Worm (Caenorhabditis elegans) whole organism, L1 larva: ENCODE data around the gene srg-69.

ENCODE experiments used
- aly-2 ChIP-seq: fragments of 150-350 bp; optimal IDR thresholded peaks from 2 replicates; lab custom pipeline; 2014; ENCODE audit warnings: missing biosample characterization, missing genetic modification characterization
- efl-1 ChIP-seq, 4 experiments: fragments of 150-350 bp; optimal IDR thresholded peaks in 3 of 4; peaks in 1 of 4; 1 replicate in 1 of 4; 2 replicates in 3 of 4; lab custom pipeline; 2014; ENCODE audit warnings: missing biosample characterization in 2 of 4, missing genetic modification characterization in 2 of 4, missing genetic modification reagents in 2 of 4
- egl-27 ChIP-seq, 2 experiments: fragments of 150-350 bp in 1 of 2; sonication (generic microtip); optimal IDR thresholded peaks; 3 replicates each; lab custom pipeline; 2017 to 2018; ENCODE audit warnings: missing biosample characterization in 2 of 2, missing genetic modification characterization in 2 of 2, missing genetic modification reagents in 2 of 2
- fkh-10 ChIP-seq: sonication (generic microtip); optimal IDR thresholded peaks from 2 replicates; lab custom pipeline; 2017; ENCODE audit warnings: missing biosample characterization, missing genetic modification reagents, missing genetic modification characterization
- grh-1 ChIP-seq: fragments of 200-800 bp; sonication (Bioruptor generic); IDR thresholded peaks from 2 replicates; pipeline ENCODE4 v1.3.6; 2022; ENCODE audit warnings: missing genetic modification reagents, missing genetic modification characterization, missing compliant biosample characterization
- lir-3 ChIP-seq: sonication (generic microtip); optimal IDR thresholded peaks from 2 replicates; lab custom pipeline; 2016; ENCODE audit warnings: mild to moderate bottlenecking, missing genetic modification characterization, moderate library complexity, missing compliant biosample characterization; ENCODE audit not compliant: poor library complexity
- mdl-1 ChIP-seq, 2 experiments: fragments of 150-350 bp; optimal IDR thresholded peaks; 2 replicates each; lab custom pipeline; 2014 to 2017; ENCODE audit warnings: missing biosample characterization in 2 of 2, missing genetic modification characterization in 2 of 2, inconsistent platforms in 1 of 2
- mep-1 ChIP-seq: fragments of 150-350 bp; optimal IDR thresholded peaks from 2 replicates; lab custom pipeline; 2014; ENCODE audit warnings: missing biosample characterization, missing genetic modification characterization
- nhr-47 ChIP-seq: sonication (generic microtip); optimal IDR thresholded peaks from 2 replicates; lab custom pipeline; 2016; ENCODE audit warnings: mild to moderate bottlenecking, missing genetic modification characterization, moderate library complexity, missing compliant biosample characterization
- nhr-76 ChIP-seq: sonication (generic microtip); optimal IDR thresholded peaks from 2 replicates; lab custom pipeline; 2017; ENCODE audit warnings: missing biosample characterization, missing genetic modification characterization
- pqm-1 ChIP-seq: sonication (generic microtip); optimal IDR thresholded peaks from 3 replicates; lab custom pipeline; 2017; ENCODE audit warnings: missing biosample characterization, missing genetic modification characterization
- snpc-4 ChIP-seq: fragments of 150-350 bp; optimal IDR thresholded peaks from 2 replicates; lab custom pipeline; 2014; ENCODE audit warnings: missing biosample characterization, missing genetic modification characterization
- unc-130 ChIP-seq: fragments of 150-350 bp; optimal IDR thresholded peaks from 2 replicates; lab custom pipeline; 2017; ENCODE audit warnings: missing biosample characterization, missing genetic modification characterization, inconsistent platforms

- TF ChIP-seq aly-2 (no peak), nhr-47 (peak; percentile 22), egl-27 (tag; optimal IDR thresholded peaks at IDR 0.05; lab: Kevin White, UChicago) (no peak), unc-130 (no peak), fkh-10 (no peak), pqm-1 (tag; lab: Kevin White, UChicago) (no peak), grh-1 (no peak), mep-1 (no peak), nhr-76 (tag; lab: Kevin White, UChicago) (no peak), lir-3 (tag; lab: Kevin White, UChicago) (no peak), mdl-1 (tag; optimal IDR thresholded peaks at IDR 0.05; lab: Kevin White, UChicago) (no peak), snpc-4 (tag; lab: Kevin White, UChicago) (no peak), efl-1 (optimal IDR thresholded peaks at IDR 0.05; lab: Kevin White, UChicago) (no peak), efl-1 (GFP tag; optimal IDR thresholded peaks at IDR 0.05 in 1 of 2; lab: Kevin White, UChicago) (no peak)
These were observed 22.7 kb downstream of the srg-69 start for ce11 chrII:5378239-5378521.
